Worm (Caenorhabditis elegans) whole organism, young adult: ENCODE data around the gene snt-6.

ENCODE experiments used
- K11D2.4 ChIP-seq: fragments of 200-800 bp; sonication (Bioruptor generic); IDR thresholded peaks from 2 replicates; pipeline ENCODE4 v1.3.6; 2022; ENCODE audit warnings: missing genetic modification reagents, missing genetic modification characterization, missing compliant biosample characterization
- snpc-4 ChIP-seq, 5 experiments: fragments of 150-350 bp in 1 of 5; sonication (generic microtip) in 4 of 5; optimal IDR thresholded peaks; 2 replicates each; lab custom pipeline; 2014 to 2018; ENCODE audit warnings: missing genetic modification characterization in 5 of 5, missing biosample characterization in 3 of 5, antibody characterized with exemption in 2 of 5, mild to moderate bottlenecking in 2 of 5, missing compliant biosample characterization in 2 of 5, missing genotype in 2 of 5, moderate library complexity in 2 of 5, missing genetic modification reagents in 1 of 5

- TF ChIP-seq K11D2.4 (GFP tag; lab: Robert Waterston, UW) = no peak
- TF ChIP-seq snpc-4 (GFP tag; optimal IDR thresholded peaks at IDR 0.05; lab: Kevin White, UChicago) = no peak
- TF ChIP-seq snpc-4 (tag; optimal IDR thresholded peaks at IDR 0.05; lab: Kevin White, UChicago) = no peak
Measured at ce11 chrII:762942-763341, 12.9 kb upstream of the snt-6 start.
